Worm (Caenorhabditis elegans) whole organism, L4 larva: Measurements from ENCODE around the gene nspc-7.
"Not testable (repeated sequence)": the region's sequence is repeated elsewhere in the genome, so short reads cannot be mapped to it uniquely, and the experiment has no call there.

Experiments
- F10B5.3 ChIP-seq: sonication (generic microtip); optimal IDR thresholded peaks from 2 replicates; lab custom pipeline; 2016; ENCODE audit warnings: mild to moderate bottlenecking, missing genetic modification characterization, missing compliant biosample characterization
- R02D3.7 ChIP-seq: fragments of 150-350 bp; sonication (generic microtip); optimal IDR thresholded peaks from 3 replicates; lab custom pipeline; 2014; ENCODE audit warnings: missing biosample characterization, missing genetic modification characterization
- T26A8.4 ChIP-seq: fragments of 200-800 bp; sonication (Bioruptor generic); IDR thresholded peaks from 2 replicates; pipeline ENCODE4 v1.3.6; 2022; ENCODE audit warnings: missing genetic modification characterization, missing compliant biosample characterization
- Y75B8A.6 ChIP-seq: fragments of 200-800 bp; sonication (Bioruptor generic); IDR thresholded peaks from 2 replicates; pipeline ENCODE4 v1.3.6; 2022; ENCODE audit warnings: missing genetic modification reagents, missing genetic modification characterization, missing compliant biosample characterization
- ceh-32 ChIP-seq: sonication (generic microtip); optimal IDR thresholded peaks from 2 replicates; lab custom pipeline; 2016; ENCODE audit warnings: mild to moderate bottlenecking, missing genetic modification characterization, missing compliant biosample characterization; ENCODE audit not compliant: poor library complexity
- ceh-44 ChIP-seq: fragments of 200-800 bp; sonication (Bioruptor generic); IDR thresholded peaks from 2 replicates; pipeline ENCODE4 v1.3.6; 2022; ENCODE audit warnings: missing genetic modification reagents, missing genetic modification characterization, missing compliant biosample characterization
- daf-8 ChIP-seq: fragments of 200-800 bp; sonication (Bioruptor generic); IDR thresholded peaks from 2 replicates; pipeline ENCODE4 v1.3.6; 2022; ENCODE audit warnings: missing genetic modification characterization, missing compliant biosample characterization
- dmd-8 ChIP-seq: fragments of 200-800 bp; sonication (Bioruptor generic); IDR thresholded peaks from 2 replicates; pipeline ENCODE4 v1.3.6; 2022; ENCODE audit warnings: missing genetic modification characterization, missing compliant biosample characterization
- dpl-1 ChIP-seq: fragments of 150-350 bp; optimal IDR thresholded peaks from 2 replicates; lab custom pipeline; 2014; ENCODE audit warnings: missing biosample characterization, missing genetic modification reagents, missing genetic modification characterization
- egl-27 ChIP-seq: sonication (generic microtip); optimal IDR thresholded peaks from 3 replicates; lab custom pipeline; 2017; ENCODE audit warnings: missing biosample characterization, missing genetic modification reagents, missing genetic modification characterization
- fos-1 ChIP-seq: fragments of 150-350 bp; optimal IDR thresholded peaks from 2 replicates; lab custom pipeline; 2014; ENCODE audit warnings: missing biosample characterization, missing genetic modification characterization
- madf-5 ChIP-seq, 2 experiments: fragments of 200-800 bp; sonication (Bioruptor generic); IDR thresholded peaks; 2 replicates each; pipeline ENCODE4 v1.3.6; 2022; ENCODE audit warnings: missing compliant biosample characterization in 2 of 2, missing genetic modification characterization in 2 of 2
- madf-9 ChIP-seq: fragments of 200-800 bp; sonication (Bioruptor generic); conservative IDR thresholded peaks from 2 replicates; pipeline ENCODE4 v1.3.6; 2022; ENCODE audit warnings: missing genetic modification reagents, missing genetic modification characterization, missing compliant biosample characterization
- mdl-1 ChIP-seq, 2 experiments: fragments of 150-350 bp in 1 of 2; sonication (generic microtip) in 1 of 2; optimal IDR thresholded peaks; 2 replicates each; lab custom pipeline; 2014 to 2017; ENCODE audit warnings: missing biosample characterization in 2 of 2, missing genetic modification characterization in 2 of 2
- mdt-29 ChIP-seq: fragments of 200-800 bp; sonication (Bioruptor generic); IDR thresholded peaks from 2 replicates; pipeline ENCODE4 v1.3.6; 2022; ENCODE audit warnings: missing genetic modification reagents, missing genetic modification characterization, missing compliant biosample characterization
- mep-1 ChIP-seq: fragments of 150-350 bp; sonication (generic microtip); optimal IDR thresholded peaks from 3 replicates; lab custom pipeline; 2014; ENCODE audit warnings: missing biosample characterization, missing genetic modification characterization
- mxl-2 ChIP-seq: fragments of 200-800 bp; sonication (Bioruptor generic); conservative IDR thresholded peaks from 2 replicates; pipeline ENCODE4 v1.3.6; 2022; ENCODE audit warnings: missing genetic modification reagents, missing genetic modification characterization, missing compliant biosample characterization
- nhr-25 ChIP-seq: sonication (generic microtip); optimal IDR thresholded peaks from 2 replicates; lab custom pipeline; 2017; ENCODE audit warnings: missing genetic modification characterization, mild to moderate bottlenecking, missing compliant biosample characterization, antibody characterized with exemption, moderate library complexity, borderline replicate concordance; ENCODE audit not compliant: insufficient read depth
- nhr-28 ChIP-seq: fragments of 150-350 bp; optimal IDR thresholded peaks from 2 replicates; lab custom pipeline; 2014; ENCODE audit warnings: missing biosample characterization, missing genetic modification characterization
- nhr-42 ChIP-seq: fragments of 200-800 bp; sonication (Bioruptor generic); IDR thresholded peaks from 2 replicates; pipeline ENCODE4 v1.3.6; 2022; ENCODE audit warnings: missing genetic modification characterization, missing compliant biosample characterization
- nhr-48 ChIP-seq: sonication (generic microtip); optimal IDR thresholded peaks from 2 replicates; lab custom pipeline; 2016; ENCODE audit warnings: mild to moderate bottlenecking, missing genetic modification characterization, missing compliant biosample characterization
- nhr-6 ChIP-seq: fragments of 150-350 bp; optimal IDR thresholded peaks from 2 replicates; lab custom pipeline; 2014; ENCODE audit warnings: missing biosample characterization, missing genetic modification characterization
- nhr-77 ChIP-seq: fragments of 150-350 bp; optimal IDR thresholded peaks from 2 replicates; lab custom pipeline; 2014; ENCODE audit warnings: missing biosample characterization, missing genetic modification characterization
- saeg-2 ChIP-seq: fragments of 200-800 bp; sonication (Bioruptor generic); IDR thresholded peaks from 2 replicates; pipeline ENCODE4 v1.3.6; 2022; ENCODE audit warnings: missing genetic modification reagents, missing genetic modification characterization, missing compliant biosample characterization
- sdz-12 ChIP-seq: fragments of 200-800 bp; sonication (Bioruptor generic); optimal IDR thresholded peaks from 2 replicates; lab custom pipeline; 2018; ENCODE audit warnings: mild to moderate bottlenecking, missing genetic modification characterization, missing compliant biosample characterization
- set-16 ChIP-seq: fragments of 200-800 bp; sonication (Bioruptor generic); IDR thresholded peaks from 2 replicates; pipeline ENCODE4 v1.3.6; 2022; ENCODE audit warnings: missing genetic modification reagents, missing genetic modification characterization, missing compliant biosample characterization
- skn-1 ChIP-seq: fragments of 150-350 bp; optimal IDR thresholded peaks from 2 replicates; lab custom pipeline; 2014; ENCODE audit warnings: missing biosample characterization, missing genetic modification characterization
- spr-1 ChIP-seq: sonication (generic microtip); optimal IDR thresholded peaks from 2 replicates; lab custom pipeline; 2016; ENCODE audit warnings: mild to moderate bottlenecking, missing genetic modification characterization, missing compliant biosample characterization
- unc-130 ChIP-seq: sonication (generic microtip); optimal IDR thresholded peaks from 2 replicates; lab custom pipeline; 2016; ENCODE audit warnings: missing genetic modification reagents, missing genetic modification characterization, missing compliant biosample characterization
- vab-7 ChIP-seq: fragments of 200-800 bp; sonication (Bioruptor generic); IDR thresholded peaks from 2 replicates; pipeline ENCODE4 v1.3.6; 2022; ENCODE audit warnings: missing genetic modification reagents, missing genetic modification characterization, missing compliant biosample characterization
- zag-1 ChIP-seq: fragments of 150-350 bp; optimal IDR thresholded peaks from 2 replicates; lab custom pipeline; 2014; ENCODE audit warnings: missing biosample characterization, missing genetic modification characterization

Gene nspc-7

ce11 chrX:8521614-8522013, 20.0 kb upstream of the nspc-7 start, which contains the start of gene C03G5.14:
Gene C03G5.14 (plus strand): TSS chrX:8521914.
- no peak for TF ChIP-seq zag-1 (tag; lab: Kevin White, UChicago)
- no peak for TF ChIP-seq nhr-6 (tag; lab: Kevin White, UChicago)
- no peak for TF ChIP-seq ceh-44 (GFP tag; lab: Robert Waterston, UW)
- TF ChIP-seq madf-5 (GFP tag; IDR thresholded peaks at IDR 0.05; lab: Robert Waterston, UW): no peak
- TF ChIP-seq mep-1 (tag; lab: Kevin White, UChicago): no peak
- no peak for TF ChIP-seq saeg-2 (GFP tag; lab: Robert Waterston, UW)
- TF ChIP-seq Y75B8A.6: no peak

DNA sequence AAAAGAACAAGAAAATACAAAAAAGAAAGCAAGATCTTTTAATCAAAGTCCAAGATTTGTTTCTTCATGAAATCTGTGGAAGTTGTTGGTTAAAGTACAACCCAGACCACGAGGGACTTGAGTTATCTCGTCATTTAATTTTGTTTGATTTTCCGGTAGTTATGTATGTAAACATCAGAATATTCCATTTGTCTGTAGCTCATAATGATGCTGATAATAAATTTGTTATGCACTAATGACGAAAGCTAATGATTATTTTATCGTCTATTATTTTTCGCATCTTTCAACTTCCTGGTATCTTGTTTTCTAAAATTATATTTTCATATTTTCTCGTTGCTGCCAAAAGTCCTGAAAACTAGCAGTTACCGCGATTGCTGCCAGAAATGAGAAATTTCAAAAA, 18.7 kb upstream of the nspc-7 start:
- TF ChIP-seq fos-1 (tag; lab: Kevin White, UChicago) (no peak), nhr-42 (GFP tag; lab: Robert Waterston, UW) (no peak), vab-7 (GFP tag; lab: Robert Waterston, UW) (no peak), T26A8.4 (GFP tag; lab: Robert Waterston, UW) (no peak), nhr-77 (tag; lab: Kevin White, UChicago) (no peak), egl-27 (no peak), daf-8 (GFP tag; lab: Robert Waterston, UW) (no peak), F10B5.3 (no peak), ceh-44 (GFP tag; lab: Robert Waterston, UW) (no peak)

- no peak for TF ChIP-seq T26A8.4 (GFP tag; lab: Robert Waterston, UW)
- no peak for TF ChIP-seq nhr-28 (tag; lab: Kevin White, UChicago)
- no peak for TF ChIP-seq ceh-32 (tag; lab: Kevin White, UChicago)
- TF ChIP-seq nhr-25 (tag; lab: Kevin White, UChicago): no peak
- TF ChIP-seq madf-5 (GFP tag; IDR thresholded peaks at IDR 0.05; lab: Robert Waterston, UW): no peak
These were observed 13.7 kb upstream of the nspc-7 start, which contains the start of gene flp-5 for ce11 chrX:8527950-8528349. Gene flp-5 (plus strand): TSS chrX:8528250.

ce11 chrX:8535006-8535405, 6.7 kb upstream of the nspc-7 start, which contains the start of gene nspc-1:
Gene nspc-1 (minus strand): TSS chrX:8535106.
- not testable (repeated sequence) for TF ChIP-seq nhr-28, spr-1, nhr-25 (tag; lab: Kevin White, UChicago)

DNA sequence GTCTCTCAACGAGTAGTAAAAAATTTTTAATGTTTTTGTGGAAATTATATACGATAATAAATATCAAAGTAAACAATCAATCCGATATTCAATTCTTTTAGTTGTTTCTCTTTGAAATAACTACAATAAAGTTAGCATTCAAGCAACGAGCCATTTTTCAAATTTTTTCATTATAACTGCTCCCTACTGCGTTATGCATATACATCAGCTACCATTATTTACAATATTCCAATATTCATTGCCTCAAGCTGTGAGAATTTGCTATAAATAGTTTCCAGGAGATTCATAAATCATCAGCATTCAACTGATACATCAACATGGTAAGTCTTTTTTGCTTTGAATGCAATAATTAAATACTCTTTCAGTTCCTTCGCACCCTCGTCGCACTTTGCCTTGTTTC, 4.9 kb upstream of the nspc-7 start, which contains the start of gene nspc-3:
Gene nspc-3, plus strand, starts transcription at position 301 of the 400 bp plus-strand sequence.
- no peak for TF ChIP-seq mdt-29 (GFP tag; lab: Robert Waterston, UW)
- TF ChIP-seq nhr-48: no peak
- no peak for TF ChIP-seq dpl-1 (GFP tag; lab: Kevin White, UChicago)
- no peak for TF ChIP-seq skn-1 (tag; lab: Kevin White, UChicago)
- TF ChIP-seq mxl-2: no peak
- TF ChIP-seq unc-130: no peak
- no peak for TF ChIP-seq set-16 (GFP tag; lab: Robert Waterston, UW)
- TF ChIP-seq T26A8.4 (GFP tag; lab: Robert Waterston, UW): no peak
- no peak for TF ChIP-seq R02D3.7 (tag; lab: Kevin White, UChicago)
- TF ChIP-seq mdl-1 (tag; optimal IDR thresholded peaks at IDR 0.05; lab: Kevin White, UChicago): no peak

DNA sequence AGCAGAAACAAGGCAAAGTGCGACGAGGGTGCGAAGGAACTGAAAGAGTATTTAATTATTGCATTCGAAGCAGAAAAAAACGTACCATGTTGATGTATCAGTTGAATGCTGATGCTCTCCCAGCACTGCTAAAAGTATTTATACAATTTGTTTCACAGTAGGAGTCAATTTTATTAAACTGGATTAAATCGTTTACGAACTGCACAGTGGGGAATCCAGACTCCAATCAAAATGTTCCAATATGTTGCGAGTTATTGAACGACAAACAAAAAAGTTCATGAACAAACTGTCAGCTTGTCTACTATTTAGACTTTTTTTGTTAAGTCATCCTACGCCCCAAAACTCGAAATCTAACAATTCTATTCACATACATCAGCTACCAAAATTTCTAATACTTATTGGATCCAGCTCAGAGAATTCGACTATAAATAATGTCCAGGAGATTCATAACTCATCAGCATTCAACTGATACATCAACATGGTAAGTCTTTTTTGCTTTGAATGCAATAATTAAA, 3.3 kb upstream of the nspc-7 start, which contains the start of the genes nspc-4 and nspc-5:
Gene nspc-4, minus strand, starts transcription at position 101 of the 515 bp plus-strand sequence.
Gene nspc-5, plus strand, starts transcription at position 465 of the 515 bp plus-strand sequence.
- TF ChIP-seq dmd-8; madf-9 (GFP tag; lab: Robert Waterston, UW); sdz-12 (GFP tag; lab: Kevin White, UChicago): not testable (repeated sequence)
